Worm (Caenorhabditis elegans): ENCODE data around the gene cki-2.
A peak's percentile ranks its signal among the peaks of the same experiment; 100 is the strongest.

cki-2 gene

DNA sequence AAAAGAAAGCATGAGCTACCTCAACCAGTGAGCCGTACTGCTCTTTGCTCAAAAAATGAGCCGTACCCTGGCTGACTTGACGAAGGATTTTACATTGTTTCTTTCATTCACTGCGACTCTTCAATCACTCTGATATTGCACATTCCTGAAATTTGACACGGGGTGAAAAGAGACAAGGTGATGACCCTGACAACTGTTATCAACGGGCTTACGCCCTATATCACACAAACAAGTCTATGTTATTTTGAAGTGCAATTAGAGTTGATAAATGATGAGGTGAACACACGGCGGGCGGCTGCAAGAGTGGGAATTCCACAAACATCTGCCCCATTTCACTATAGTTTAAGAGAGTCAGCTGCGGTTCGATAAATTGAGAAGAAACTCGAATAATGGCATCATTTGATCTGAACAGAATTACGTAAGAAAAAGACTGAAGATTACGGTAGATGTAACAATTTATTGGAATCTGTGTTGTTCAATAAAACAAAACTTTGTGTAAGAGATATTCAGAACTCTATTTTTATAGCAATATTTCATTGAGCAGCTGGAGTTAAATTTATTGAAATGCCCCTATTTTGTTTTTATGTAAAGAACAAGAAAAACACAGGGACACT lies 20.4 kb downstream of the cki-2 start:
- peak; percentile 44 for TF ChIP-seq mab-5 (tag; optimal IDR thresholded peaks at IDR 0.05)
- TF ChIP-seq F13H6.1 (tag; optimal IDR thresholded peaks at IDR 0.05): peak; percentile 92
- TF ChIP-seq unc-62 (GFP tag; optimal IDR thresholded peaks at IDR 0.05): no peak
- peak; percentile 81 for TF ChIP-seq sma-9 (GFP tag; optimal IDR thresholded peaks at IDR 0.05)
- TF ChIP-seq sma-9 (tag; optimal IDR thresholded peaks at IDR 0.05): no peak
- TF ChIP-seq fos-1 (tag; optimal IDR thresholded peaks at IDR 0.05): no peak
- TF ChIP-seq lin-13 (GFP tag; optimal IDR thresholded peaks at IDR 0.05): no peak
- peak; percentile 39 for TF ChIP-seq lin-39 (tag; optimal IDR thresholded peaks at IDR 0.05)
- TF ChIP-seq ztf-4 (tag; optimal IDR thresholded peaks at IDR 0.05): peak; percentile 30
- no peak for TF ChIP-seq egl-27 (tag; optimal IDR thresholded peaks at IDR 0.05)
- TF ChIP-seq nhr-6 (tag; optimal IDR thresholded peaks at IDR 0.05): peak; percentile 36
- TF ChIP-seq gmeb-1 (tag; optimal IDR thresholded peaks at IDR 0.05): no peak
- no peak for TF ChIP-seq crh-2 (tag; optimal IDR thresholded peaks at IDR 0.05)
- TF ChIP-seq nhr-129 (tag; optimal IDR thresholded peaks at IDR 0.05): peak; percentile 65
- peak; percentile 58 for TF ChIP-seq sem-4 (tag; optimal IDR thresholded peaks at IDR 0.05)
- TF ChIP-seq lsy-2 (tag; optimal IDR thresholded peaks at IDR 0.05): peak in 1 of 2 experiments; percentile 44
- no peak for TF ChIP-seq snpc-4 (tag; optimal IDR thresholded peaks at IDR 0.05)

DNA sequence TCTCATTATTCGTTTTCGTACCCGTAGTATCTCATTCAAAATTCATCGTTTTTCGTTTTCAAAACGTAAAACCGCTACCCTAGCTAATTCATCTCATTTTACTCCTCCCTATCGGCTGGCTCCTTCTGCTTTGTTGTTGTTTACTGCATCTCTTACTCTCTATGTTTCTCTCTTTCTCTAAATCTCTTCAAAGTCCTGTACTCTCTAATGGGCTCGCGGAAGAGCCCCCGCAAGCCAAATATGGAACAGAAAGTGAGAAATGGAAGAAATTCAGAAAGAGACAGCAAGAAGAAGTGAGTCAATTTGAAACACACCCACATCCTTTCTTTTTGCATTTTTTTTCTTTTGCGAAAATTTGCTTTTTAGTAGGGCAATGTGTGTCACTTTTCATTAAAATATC lies 22.4 kb downstream of the cki-2 start:
- TF ChIP-seq unc-55 (GFP tag; optimal IDR thresholded peaks at IDR 0.05) (peak; percentile 62), mab-5 (tag; optimal IDR thresholded peaks at IDR 0.05) (peak; percentile 22), mdl-1 (tag; optimal IDR thresholded peaks at IDR 0.05) (peak in 1 of 2 experiments; percentile 8), crh-2 (tag; optimal IDR thresholded peaks at IDR 0.05) (peak; percentile 19), nhr-6 (tag; optimal IDR thresholded peaks at IDR 0.05) (peak; percentile 24), nhr-23 (tag; optimal IDR thresholded peaks at IDR 0.05) (no peak), R02D3.7 (tag; optimal IDR thresholded peaks at IDR 0.05) (no peak), Y55F3AM.14 (GFP tag; optimal IDR thresholded peaks at IDR 0.05) (no peak), sma-9 (GFP tag; optimal IDR thresholded peaks at IDR 0.05) (peak; percentile 25), sma-9 (tag; optimal IDR thresholded peaks at IDR 0.05) (no peak), lsy-2 (tag; optimal IDR thresholded peaks at IDR 0.05) (peak in 1 of 2 experiments; percentile 51), C34F6.9 (tag; optimal IDR thresholded peaks at IDR 0.05) (peak; percentile 60)

DNA sequence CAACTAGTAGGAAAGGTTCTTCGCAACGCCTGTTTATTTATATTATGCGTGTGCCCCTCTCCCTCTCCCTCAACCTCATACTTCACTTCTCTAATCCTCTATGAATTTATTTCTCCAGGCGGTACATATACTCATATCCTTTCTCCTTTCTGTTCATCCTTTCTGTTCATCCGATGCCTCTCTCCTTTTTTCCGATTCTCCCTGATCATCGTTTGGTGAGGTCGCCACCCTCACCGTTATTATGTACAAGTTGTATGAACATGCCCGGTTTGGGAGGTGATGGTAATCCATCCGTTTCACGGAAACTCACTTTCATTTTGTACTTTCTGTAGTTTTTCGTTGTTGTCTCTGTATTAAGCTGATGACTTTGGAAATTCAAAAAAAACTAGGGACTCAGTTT lies 23.4 kb downstream of the cki-2 start:
- peak; percentile 27 for TF ChIP-seq nhr-129 (tag; optimal IDR thresholded peaks at IDR 0.05)
- no peak for TF ChIP-seq sma-9 (GFP tag; optimal IDR thresholded peaks at IDR 0.05)
- TF ChIP-seq sma-9 (tag; optimal IDR thresholded peaks at IDR 0.05): no peak
- TF ChIP-seq ceh-82 (tag; optimal IDR thresholded peaks at IDR 0.05): no peak
- no peak for TF ChIP-seq nhr-77 (tag; optimal IDR thresholded peaks at IDR 0.05)
- no peak for TF ChIP-seq ceh-16 (tag; optimal IDR thresholded peaks at IDR 0.05)
- TF ChIP-seq C34F6.9 (tag; optimal IDR thresholded peaks at IDR 0.05): peak; percentile 6

DNA sequence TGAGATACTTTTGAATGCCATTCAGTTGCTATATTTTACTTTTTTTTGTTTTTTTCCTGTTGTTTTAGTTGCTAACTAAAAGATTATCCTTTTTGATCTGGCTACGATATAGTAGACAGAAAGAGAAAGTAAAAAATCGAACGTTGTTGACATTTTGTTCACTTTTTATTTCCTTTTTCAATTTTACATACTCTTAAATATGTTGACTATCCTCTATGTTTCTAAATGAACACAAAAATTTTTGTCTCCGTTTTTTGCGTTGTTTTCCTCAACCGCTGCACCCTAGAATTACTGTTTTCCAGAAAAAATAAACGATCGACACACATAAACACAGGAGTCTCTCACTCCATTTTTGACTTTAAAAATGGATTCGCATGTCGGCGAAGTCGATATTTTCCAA lies 25.8 kb downstream of the cki-2 start, which contains the start of gene klp-3:
TSS of gene klp-3 (plus strand) at position 301 of the 400 bp plus-strand sequence.
- TF ChIP-seq ztf-4 (tag; optimal IDR thresholded peaks at IDR 0.05) (no peak), snpc-4 (tag; optimal IDR thresholded peaks at IDR 0.05) (no peak), nhr-12 (tag; optimal IDR thresholded peaks at IDR 0.05) (no peak), lin-11 (tag; optimal IDR thresholded peaks at IDR 0.05) (no peak), ceh-82 (tag; optimal IDR thresholded peaks at IDR 0.05) (no peak), nhr-21 (tag; optimal IDR thresholded peaks at IDR 0.05) (no peak), nhr-10 (tag; optimal IDR thresholded peaks at IDR 0.05) (no peak), ztf-1 (GFP tag; conservative IDR thresholded peaks at IDR 0.05) (no peak), F13H6.1 (tag; optimal IDR thresholded peaks at IDR 0.05) (no peak), nhr-25 (tag; optimal IDR thresholded peaks at IDR 0.05) (no peak)

DNA sequence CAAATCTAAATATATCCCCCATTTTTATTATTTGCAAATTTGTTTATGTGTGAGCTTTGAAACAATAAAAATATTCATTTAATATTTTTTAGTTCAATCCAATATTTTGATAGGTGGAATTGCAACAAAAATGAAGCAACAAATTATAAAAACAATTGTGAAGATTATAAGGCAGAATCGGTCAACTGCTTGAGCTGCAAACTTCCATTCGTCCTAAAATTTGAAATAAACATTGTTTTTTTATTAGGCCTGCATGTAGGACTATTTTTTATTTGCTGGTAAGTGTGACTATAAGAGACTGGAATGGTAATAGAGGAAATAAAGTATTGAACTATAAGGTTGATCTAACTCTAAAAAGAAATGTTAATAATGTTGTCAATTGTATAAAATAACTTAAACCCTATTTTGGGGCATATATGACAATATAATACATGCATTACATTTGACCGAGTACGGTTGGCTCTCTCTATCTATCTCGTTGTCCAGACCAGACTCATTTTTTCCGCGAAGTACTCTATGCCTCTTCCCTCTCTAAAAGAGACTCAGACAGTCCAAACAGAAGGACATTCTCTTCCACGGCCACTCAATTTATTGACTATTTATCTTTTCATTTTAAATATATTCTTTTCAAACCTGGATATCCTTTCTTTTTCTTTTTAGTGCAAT lies 29.4 kb downstream of the cki-2 start, which contains the start of gene T09A5.4:
TSS of gene T09A5.4 (plus strand) at position 616 of the 666 bp plus-strand sequence.
- TF ChIP-seq peb-1 (tag; optimal IDR thresholded peaks at IDR 0.05) (no peak), blmp-1 (tag; optimal IDR thresholded peaks at IDR 0.05; ENCODE audit: insufficient read depth) (no peak), F13H6.1 (tag; optimal IDR thresholded peaks at IDR 0.05) (peak; percentile 33), ceh-16 (tag; optimal IDR thresholded peaks at IDR 0.05) (no peak), C34F6.9 (tag; optimal IDR thresholded peaks at IDR 0.05) (peak; percentile 17), unc-55 (GFP tag; optimal IDR thresholded peaks at IDR 0.05) (peak; percentile 30), nhr-23 (tag; optimal IDR thresholded peaks at IDR 0.05) (no peak), elt-1 (tag; optimal IDR thresholded peaks at IDR 0.05) (no peak), nhr-11 (tag; optimal IDR thresholded peaks at IDR 0.05) (no peak), ZK546.5 (tag; optimal IDR thresholded peaks at IDR 0.05) (no peak)
